Worm (Caenorhabditis elegans): Measurements from ENCODE around the gene lin-37.

ce11 chrIII:7056241-7056640 lies 16.1 kb downstream of the lin-37 start, which contains the start of gene R01H2.2:
- TF ChIP-seq pha-4 (GFP tag; IDR thresholded peaks at IDR 0.05) (no peak), pha-4 (tag; optimal IDR thresholded peaks at IDR 0.05) (no peak), nhr-25 (tag; optimal IDR thresholded peaks at IDR 0.05; ENCODE audit: borderline replicate concordance, insufficient read depth) (no peak), unc-62 (GFP tag; optimal IDR thresholded peaks at IDR 0.05 in 1 of 2) (no peak), unc-62 (tag; optimal IDR thresholded peaks at IDR 0.05) (no peak)

All from whole organism, L4 larva.